Fruit fly (Drosophila melanogaster) whole organism, embryonic: Measurements from ENCODE around the gene CG2182.

Experiments used
- Atf3 ChIP-seq: fragments of 200-800 bp; sonication (Bioruptor generic); optimal IDR thresholded peaks from 3 replicates; lab custom pipeline; 2016; ENCODE audit warnings: missing biosample characterization, missing genetic modification characterization
- B-H1 ChIP-seq: fragments of 200-800 bp; sonication (Bioruptor generic); IDR thresholded peaks from 3 replicates; pipeline ENCODE4 v1.3.6; 2022; ENCODE audit warnings: missing biosample characterization, missing genetic modification characterization
- Bdp1 ChIP-seq: fragments of 200-800 bp; sonication (Bioruptor generic); optimal IDR thresholded peaks from 3 replicates; lab custom pipeline; 2016; ENCODE audit warnings: missing biosample characterization, missing genetic modification characterization
- CG10543 ChIP-seq: fragments of 200-800 bp; sonication (Bioruptor generic); optimal IDR thresholded peaks from 3 replicates; lab custom pipeline; 2017; ENCODE audit warnings: missing biosample characterization, mild to moderate bottlenecking, missing genetic modification characterization, moderate library complexity
- CG11695 ChIP-seq: fragments of 200-800 bp; sonication (Bioruptor generic); IDR thresholded peaks from 3 replicates; pipeline ENCODE4 v1.3.6; 2022; ENCODE audit warnings: missing biosample characterization, missing genetic modification characterization
- CG11696 ChIP-seq: fragments of 200-800 bp; sonication (Bioruptor generic); IDR thresholded peaks from 2 replicates; pipeline ENCODE4 v1.3.6; 2022; ENCODE audit warnings: missing biosample characterization, missing genetic modification characterization
- CG11723 ChIP-seq: fragments of 200-800 bp; sonication (Bioruptor generic); optimal IDR thresholded peaks from 2 replicates; lab custom pipeline; 2017; ENCODE audit warnings: missing biosample characterization, mild to moderate bottlenecking, missing genetic modification characterization
- CG13775 ChIP-seq: fragments of 200-800 bp; sonication (Bioruptor generic); optimal IDR thresholded peaks from 3 replicates; lab custom pipeline; 2017; ENCODE audit warnings: missing biosample characterization, mild to moderate bottlenecking, missing genetic modification characterization
- CG13894 ChIP-seq: fragments of 200-800 bp; sonication (Bioruptor generic); optimal IDR thresholded peaks from 3 replicates; lab custom pipeline; 2018; ENCODE audit warnings: missing biosample characterization, mild to moderate bottlenecking, missing genetic modification characterization, moderate library complexity
- CG14441 ChIP-seq: fragments of 200-800 bp; sonication (Bioruptor generic); IDR thresholded peaks from 2 replicates; pipeline ENCODE4 v1.3.6; 2022; ENCODE audit warnings: missing biosample characterization, missing genetic modification characterization
- CG17802 ChIP-seq: fragments of 200-800 bp; sonication (Bioruptor generic); optimal IDR thresholded peaks from 2 replicates; lab custom pipeline; 2018; ENCODE audit warnings: missing biosample characterization, mild to moderate bottlenecking, missing genetic modification characterization, moderate library complexity
- CG2199 ChIP-seq: fragments of 200-800 bp; sonication (Bioruptor generic); IDR thresholded peaks from 3 replicates; pipeline ENCODE4 v1.3.6; 2022; ENCODE audit warnings: missing biosample characterization, missing genetic modification characterization
- CG2712 ChIP-seq: fragments of 200-800 bp; optimal IDR thresholded peaks from 3 replicates; lab custom pipeline; 2019; ENCODE audit warnings: missing biosample characterization, mild to moderate bottlenecking, missing genetic modification characterization, moderate library complexity
- CG32532 ChIP-seq: fragments of 200-800 bp; sonication (Bioruptor generic); IDR thresholded peaks from 2 replicates; pipeline ENCODE4 v1.3.6; 2022; ENCODE audit warnings: missing biosample characterization, missing genetic modification characterization
- CG42726 ChIP-seq: fragments of 200-800 bp; sonication (Bioruptor generic); IDR thresholded peaks from 2 replicates; pipeline ENCODE4 v1.3.6; 2022; ENCODE audit warnings: missing biosample characterization, missing genetic modification characterization; ENCODE audit not compliant: partially characterized antibody
- CG4854 ChIP-seq: fragments of 200-800 bp; sonication (Bioruptor generic); optimal IDR thresholded peaks from 2 replicates; lab custom pipeline; 2016; ENCODE audit warnings: missing biosample characterization, missing genetic modification characterization, inconsistent platforms
- CG6765 ChIP-seq: fragments of 200-800 bp; sonication (Bioruptor generic); optimal IDR thresholded peaks from 3 replicates; lab custom pipeline; 2017; ENCODE audit warnings: missing biosample characterization, mild to moderate bottlenecking, missing genetic modification characterization
- CG8388 ChIP-seq: fragments of 200-800 bp; sonication (Bioruptor generic); optimal IDR thresholded peaks from 2 replicates; lab custom pipeline; 2019; ENCODE audit warnings: missing biosample characterization, mild to moderate bottlenecking, missing genetic modification characterization, moderate library complexity
- Deaf1 ChIP-seq: fragments of 200-800 bp; optimal IDR thresholded peaks from 3 replicates; lab custom pipeline; 2019; ENCODE audit warnings: missing biosample characterization, mild to moderate bottlenecking, missing genetic modification characterization, moderate library complexity
- Fer2 ChIP-seq: fragments of 200-800 bp; sonication (Bioruptor generic); optimal IDR thresholded peaks from 2 replicates; lab custom pipeline; 2018; ENCODE audit warnings: missing biosample characterization, mild to moderate bottlenecking, missing genetic modification characterization, moderate library complexity
- GATAe ChIP-seq: fragments of 200-800 bp; sonication (Bioruptor generic); conservative IDR thresholded peaks from 2 replicates; pipeline ENCODE4 v1.3.6; 2022; ENCODE audit warnings: missing biosample characterization, missing genetic modification characterization
- Gsc ChIP-seq: fragments of 200-800 bp; sonication (Bioruptor generic); IDR thresholded peaks from 2 replicates; pipeline ENCODE4 v1.3.6; 2022; ENCODE audit warnings: missing biosample characterization, missing genetic modification characterization
- Hey ChIP-seq: fragments of 200-800 bp; sonication (Bioruptor generic); optimal IDR thresholded peaks from 3 replicates; lab custom pipeline; 2018; ENCODE audit warnings: missing biosample characterization, mild to moderate bottlenecking, missing genetic modification characterization
- Lpt ChIP-seq: fragments of >200 bp; optimal IDR thresholded peaks from 2 replicates; lab custom pipeline; 2018; ENCODE audit warnings: missing biosample characterization, missing genetic modification characterization
- Med ChIP-seq: fragments of 200-800 bp; sonication (Bioruptor generic); peaks from one replicate; lab custom pipeline; 2016; ENCODE audit warnings: missing biosample characterization, missing genetic modification characterization, mild to moderate bottlenecking, inconsistent platforms, moderate library complexity
- NfI ChIP-seq: fragments of 200-800 bp; sonication (Bioruptor generic); optimal IDR thresholded peaks from 3 replicates; lab custom pipeline; 2018; ENCODE audit warnings: missing biosample characterization, mild to moderate bottlenecking, missing genetic modification characterization, moderate library complexity
- Oaz ChIP-seq: fragments of 200-800 bp; sonication (Bioruptor generic); IDR thresholded peaks from 2 replicates; pipeline ENCODE4 v1.3.6; 2022; ENCODE audit warnings: missing biosample characterization, missing genetic modification characterization
- Poxn ChIP-seq: fragments of 200-800 bp; sonication (Bioruptor generic); IDR thresholded peaks from 2 replicates; pipeline ENCODE4 v1.3.6; 2022; ENCODE audit warnings: missing biosample characterization, missing genetic modification characterization
- Ptx1 ChIP-seq: fragments of 200-800 bp; sonication (Bioruptor generic); IDR thresholded peaks from 2 replicates; pipeline ENCODE4 v1.3.6; 2022; ENCODE audit warnings: missing biosample characterization, missing genetic modification characterization
- Six4 ChIP-seq: fragments of 200-800 bp; sonication (Bioruptor generic); optimal IDR thresholded peaks from 2 replicates; lab custom pipeline; 2016; ENCODE audit warnings: missing biosample characterization, missing genetic modification characterization
- Xrp1 ChIP-seq: fragments of 200-800 bp; sonication (Bioruptor generic); IDR thresholded peaks from 2 replicates; pipeline ENCODE4 v1.3.6; 2022; ENCODE audit warnings: missing biosample characterization, missing genetic modification characterization
- abd-A ChIP-seq: fragments of 200-800 bp; sonication (Bioruptor generic); optimal IDR thresholded peaks from 3 replicates; lab custom pipeline; 2019; ENCODE audit warnings: missing biosample characterization, mild to moderate bottlenecking, missing genetic modification characterization, moderate library complexity
- ems ChIP-seq: fragments of 200-800 bp; sonication (Bioruptor generic); optimal IDR thresholded peaks from 3 replicates; lab custom pipeline; 2016; ENCODE audit warnings: missing biosample characterization, missing genetic modification characterization
- eve ChIP-seq, 2 experiments: fragments of >200 bp; optimal IDR thresholded peaks; 2 replicates each; lab custom pipeline; 2017; ENCODE audit warnings: missing biosample characterization in 2 of 2, missing genetic modification characterization in 2 of 2
- gcm ChIP-seq: fragments of 200-800 bp; sonication (Bioruptor generic); optimal IDR thresholded peaks from 2 replicates; lab custom pipeline; 2019; ENCODE audit warnings: missing biosample characterization, mild to moderate bottlenecking, missing genetic modification characterization, moderate library complexity
- jing ChIP-seq: fragments of 200-800 bp; sonication (Bioruptor generic); optimal IDR thresholded peaks from 2 replicates; lab custom pipeline; 2018; ENCODE audit warnings: missing biosample characterization, mild to moderate bottlenecking, missing genetic modification characterization
- kay ChIP-seq: fragments of 200-800 bp; sonication (Bioruptor generic); optimal IDR thresholded peaks from 2 replicates; lab custom pipeline; 2016; ENCODE audit warnings: missing biosample characterization, missing genetic modification characterization
- kni ChIP-seq: fragments of 200-800 bp; sonication (Bioruptor generic); optimal IDR thresholded peaks from 3 replicates; lab custom pipeline; 2017; ENCODE audit warnings: mild to moderate bottlenecking, missing biosample characterization, missing genetic modification reagents, missing genetic modification characterization
- nerfin-1 ChIP-seq: fragments of 200-800 bp; sonication (Bioruptor generic); optimal IDR thresholded peaks from 3 replicates; lab custom pipeline; 2019; ENCODE audit warnings: missing biosample characterization, mild to moderate bottlenecking, missing genetic modification characterization, moderate library complexity
- oc ChIP-seq: fragments of 200-800 bp; sonication (Bioruptor generic); optimal IDR thresholded peaks from 2 replicates; lab custom pipeline; 2018; ENCODE audit warnings: missing biosample characterization, mild to moderate bottlenecking, missing genetic modification characterization, moderate library complexity
- prd ChIP-seq, 3 experiments: fragments of >200 bp in 2 of 3; fragments of 200-800 bp in 1 of 3; sonication (Bioruptor generic) in 1 of 3; optimal IDR thresholded peaks in 2 of 3; IDR thresholded peaks in 1 of 3; 2 replicates in 2 of 3; 3 replicates in 1 of 3; pipeline versions ENCODE4 v1.3.6 to Lab custom; 2017 to 2022; ENCODE audit warnings: missing biosample characterization in 1 of 3, missing genetic modification characterization in 1 of 3
- schlank ChIP-seq: fragments of 200-800 bp; sonication (Bioruptor generic); optimal IDR thresholded peaks from 2 replicates; lab custom pipeline; 2018; ENCODE audit warnings: missing biosample characterization, mild to moderate bottlenecking, missing genetic modification characterization
- sima ChIP-seq: fragments of 200-800 bp; sonication (Bioruptor generic); optimal IDR thresholded peaks from 2 replicates; lab custom pipeline; 2016; ENCODE audit warnings: missing biosample characterization, missing genetic modification characterization
- sob ChIP-seq: fragments of 200-800 bp; sonication (Bioruptor generic); IDR thresholded peaks from 2 replicates; pipeline ENCODE4 v1.3.6; 2022; ENCODE audit warnings: missing biosample characterization, missing genetic modification characterization
- sr ChIP-seq: fragments of 200-800 bp; sonication (Bioruptor generic); IDR thresholded peaks from 3 replicates; pipeline ENCODE4 v1.3.6; 2022; ENCODE audit warnings: missing biosample characterization, missing genetic modification characterization
- tgo ChIP-seq: fragments of 200-800 bp; sonication (Bioruptor generic); IDR thresholded peaks from 3 replicates; pipeline ENCODE4 v1.3.6; 2022; ENCODE audit warnings: missing biosample characterization, missing genetic modification characterization
- unpg ChIP-seq: fragments of 200-800 bp; sonication (Bioruptor generic); optimal IDR thresholded peaks from 3 replicates; lab custom pipeline; 2018; ENCODE audit warnings: missing biosample characterization, mild to moderate bottlenecking, missing genetic modification characterization, moderate library complexity
- wek ChIP-seq: fragments of 200-800 bp; sonication (Bioruptor generic); optimal IDR thresholded peaks from 3 replicates; lab custom pipeline; 2018; ENCODE audit warnings: missing biosample characterization, mild to moderate bottlenecking, missing genetic modification characterization, moderate library complexity

The CG2182 gene

DNA sequence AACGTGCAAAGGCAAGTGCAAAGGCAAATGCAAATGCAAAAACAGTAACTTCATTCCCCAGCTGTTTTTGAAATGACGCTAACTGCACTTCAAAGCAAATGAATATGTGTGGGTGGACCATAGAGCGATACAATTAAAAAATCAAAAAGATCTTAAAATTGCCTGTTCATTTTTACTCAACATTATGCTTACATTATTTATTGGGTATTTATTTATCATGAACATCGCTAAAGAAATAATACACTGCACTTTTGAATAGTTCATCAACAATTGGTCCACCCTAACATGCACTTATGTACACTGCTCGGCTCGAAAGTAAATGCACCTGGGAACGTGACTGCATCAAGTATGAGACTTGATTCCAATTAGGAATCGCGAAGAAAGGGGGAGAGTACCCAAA lies 34.7 kb upstream of the CG2182 start (continued):
- TF ChIP-seq CG10543 (GFP tag; lab: Kevin White, UChicago): no peak
- TF ChIP-seq unpg (GFP tag; lab: Kevin White, UChicago): peak; percentile 24
- no peak for TF ChIP-seq ems
- TF ChIP-seq wek (GFP tag; lab: Kevin White, UChicago): no peak
- peak; percentile 12 for TF ChIP-seq CG8388 (GFP tag; lab: Kevin White, UChicago)

DNA sequence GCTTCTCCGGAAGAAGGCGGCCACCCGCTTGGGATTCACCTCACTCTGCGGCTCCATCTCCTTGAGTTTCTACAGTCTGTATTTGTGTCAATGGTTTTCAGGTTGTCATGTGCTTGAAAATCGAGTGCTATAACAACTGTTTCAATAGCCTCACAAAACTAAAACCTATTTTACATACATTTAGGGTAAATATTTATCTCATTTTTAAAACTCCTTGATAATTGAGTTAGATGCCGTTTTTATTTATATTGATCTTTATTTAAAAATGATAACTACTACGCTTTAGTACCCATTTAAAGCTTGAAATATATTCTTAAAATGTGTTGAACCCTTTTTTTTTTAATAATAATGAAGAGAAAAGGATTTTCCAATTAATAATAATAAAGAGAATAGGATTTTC lies 33.5 kb upstream of the CG2182 start, which contains the start of gene CG2104:
Gene CG2104, minus strand, starts transcription at position 101 of the 400 bp plus-strand sequence.
- TF ChIP-seq CG14441 (GFP tag; lab: Robert Waterston, UW) (no peak), nerfin-1 (tag; lab: Kevin White, UChicago) (no peak)

DNA sequence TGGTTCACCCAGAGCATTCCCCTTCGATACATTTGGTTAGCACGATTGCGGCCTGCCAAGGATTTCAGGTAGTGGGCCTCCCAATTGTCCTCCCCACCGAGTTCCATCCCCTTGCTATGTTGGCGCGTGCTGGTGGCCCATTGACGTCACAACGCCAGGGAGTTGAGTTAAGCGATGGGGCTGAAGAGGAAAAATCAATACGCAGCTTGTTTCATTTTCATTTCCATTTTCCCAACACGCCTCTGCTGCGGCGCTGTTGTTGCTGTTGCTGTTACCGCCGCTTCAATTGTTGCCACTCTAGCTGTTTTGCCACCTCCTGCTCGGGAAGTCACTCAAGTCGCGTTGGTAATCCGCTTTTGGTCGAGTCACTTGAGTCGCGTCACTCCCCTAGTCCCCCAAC lies 31.3 kb upstream of the CG2182 start:
- TF ChIP-seq NfI (GFP tag; lab: Kevin White, UChicago): no peak
- TF ChIP-seq jing (GFP tag; lab: Kevin White, UChicago): no peak
- TF ChIP-seq CG2199 (GFP tag; lab: Robert Waterston, UW): no peak
- TF ChIP-seq CG11695 (GFP tag; lab: Robert Waterston, UW): no peak
- no peak for TF ChIP-seq Lpt (GFP tag; lab: Kevin White, UChicago)
- TF ChIP-seq CG4854: no peak
- TF ChIP-seq Atf3 (GFP tag; lab: Kevin White, UChicago): no peak
- no peak for TF ChIP-seq sob (GFP tag; lab: Robert Waterston, UW)
- TF ChIP-seq Six4 (GFP tag; lab: Kevin White, UChicago): no peak
- peak; percentile 45 for TF ChIP-seq Med (GFP tag; lab: Kevin White, UChicago)
- no peak for TF ChIP-seq CG11723
- no peak for TF ChIP-seq schlank (tag; lab: Kevin White, UChicago)
- no peak for TF ChIP-seq CG11696 (GFP tag; lab: Robert Waterston, UW)
- no peak for TF ChIP-seq prd (optimal IDR thresholded peaks at IDR 0.05; lab: Kevin White, UChicago)
- TF ChIP-seq prd (GFP tag; IDR thresholded peaks at IDR 0.05; lab: Robert Waterston, UW): no peak
- TF ChIP-seq gcm: no peak
- peak; percentile 22 for TF ChIP-seq Hey (tag; lab: Kevin White, UChicago)
- TF ChIP-seq abd-A (tag; lab: Kevin White, UChicago): peak; percentile 42
- TF ChIP-seq Xrp1 (GFP tag; lab: Robert Waterston, UW): no peak
- no peak for TF ChIP-seq tgo (GFP tag; lab: Robert Waterston, UW)
- TF ChIP-seq oc (tag; lab: Kevin White, UChicago): no peak
- TF ChIP-seq CG2712 (tag; lab: Kevin White, UChicago): no peak
- no peak for TF ChIP-seq CG42726 (GFP tag; lab: Robert Waterston, UW)
- no peak for TF ChIP-seq kay (GFP tag; lab: Kevin White, UChicago)
- TF ChIP-seq Ptx1 (GFP tag; lab: Robert Waterston, UW): no peak
- TF ChIP-seq Fer2 (tag; lab: Kevin White, UChicago): no peak
- TF ChIP-seq CG13775 (GFP tag; lab: Kevin White, UChicago): no peak
- TF ChIP-seq CG13894 (tag; lab: Kevin White, UChicago): peak; percentile 15
- TF ChIP-seq CG17802 (tag; lab: Kevin White, UChicago): no peak
- no peak for TF ChIP-seq sima (GFP tag; lab: Kevin White, UChicago)
- TF ChIP-seq Gsc: no peak
- TF ChIP-seq GATAe (GFP tag; lab: Robert Waterston, UW): no peak
- TF ChIP-seq CG6765: no peak
- TF ChIP-seq kni (GFP tag; lab: Kevin White, UChicago): no peak
- TF ChIP-seq B-H1 (GFP tag; lab: Robert Waterston, UW): no peak
- TF ChIP-seq Poxn: no peak
- TF ChIP-seq CG32532: no peak
- TF ChIP-seq Deaf1 (tag; lab: Kevin White, UChicago): peak; percentile 9
- TF ChIP-seq Oaz (GFP tag; lab: Robert Waterston, UW): no peak
- TF ChIP-seq eve (GFP tag; optimal IDR thresholded peaks at IDR 0.05; lab: Kevin White, UChicago): no peak
- TF ChIP-seq Bdp1: no peak
- no peak for TF ChIP-seq sr (GFP tag; lab: Robert Waterston, UW)
